Fruit fly (Drosophila melanogaster) whole organism, prepupa: Measurements from ENCODE around the gene CG11626.

Source experiments
- Blimp-1 ChIP-seq: fragments of 200-800 bp; sonication (Bioruptor generic); optimal IDR thresholded peaks from 3 replicates; lab custom pipeline; 2017; ENCODE audit warnings: missing biosample characterization, missing genetic modification characterization, mild to moderate bottlenecking, moderate library complexity, missing genetic modification reagents
- CG10631 ChIP-seq: fragments of 200-800 bp; sonication (Bioruptor generic); optimal IDR thresholded peaks from 2 replicates; lab custom pipeline; 2016; ENCODE audit warnings: missing biosample characterization, missing genetic modification characterization
- CG10669 ChIP-seq: fragments of 200-800 bp; sonication (Bioruptor generic); optimal IDR thresholded peaks from 3 replicates; lab custom pipeline; 2018; ENCODE audit warnings: missing biosample characterization, mild to moderate bottlenecking, missing genetic modification characterization, moderate library complexity
- CG11294 ChIP-seq: fragments of 200-800 bp; sonication (Bioruptor generic); IDR thresholded peaks from 2 replicates; pipeline ENCODE4 v1.3.6; 2022; ENCODE audit warnings: missing biosample characterization, missing genetic modification characterization
- CG1621 ChIP-seq: fragments of 200-800 bp; sonication (Bioruptor generic); optimal IDR thresholded peaks from 3 replicates; lab custom pipeline; 2018; ENCODE audit warnings: missing biosample characterization, mild to moderate bottlenecking, missing genetic modification characterization
- CG3032 ChIP-seq: fragments of 200-800 bp; optimal IDR thresholded peaks from 2 replicates; lab custom pipeline; 2019; ENCODE audit warnings: missing biosample characterization, mild to moderate bottlenecking, missing genetic modification characterization, moderate library complexity
- CG32006 ChIP-seq: fragments of 200-800 bp; sonication (Bioruptor generic); optimal IDR thresholded peaks from 3 replicates; lab custom pipeline; 2017; ENCODE audit warnings: missing biosample characterization, mild to moderate bottlenecking, missing genetic modification characterization
- CG4318 ChIP-seq: fragments of 200-800 bp; sonication (Bioruptor generic); optimal IDR thresholded peaks from 3 replicates; lab custom pipeline; 2017; ENCODE audit warnings: missing biosample characterization, mild to moderate bottlenecking, missing genetic modification characterization
- CG6163 ChIP-seq: fragments of 200-800 bp; sonication (Bioruptor generic); IDR thresholded peaks from 3 replicates; pipeline ENCODE4 v1.3.6; 2022; ENCODE audit warnings: missing biosample characterization, missing genetic modification characterization
- CG6276 ChIP-seq: fragments of 200-800 bp; sonication (Bioruptor generic); optimal IDR thresholded peaks from 2 replicates; lab custom pipeline; 2017; ENCODE audit warnings: missing biosample characterization, mild to moderate bottlenecking, missing genetic modification characterization
- CG6808 ChIP-seq: fragments of 200-800 bp; sonication (Bioruptor generic); optimal IDR thresholded peaks from 3 replicates; lab custom pipeline; 2017; ENCODE audit warnings: missing biosample characterization, missing genetic modification characterization, mild to moderate bottlenecking, moderate library complexity, missing genetic modification reagents
- CG8119 ChIP-seq: fragments of 200-800 bp; sonication (Bioruptor generic); IDR thresholded peaks from 3 replicates; pipeline ENCODE4 v1.3.6; 2022; ENCODE audit warnings: missing biosample characterization, missing genetic modification characterization
- Eip75B ChIP-seq: fragments of 200-800 bp; sonication (Bioruptor generic); optimal IDR thresholded peaks from 3 replicates; lab custom pipeline; 2016; ENCODE audit warnings: missing biosample characterization, missing genetic modification characterization
- Eip78C ChIP-seq: fragments of 200-800 bp; sonication (Bioruptor generic); peaks from one replicate; lab custom pipeline; 2016; ENCODE audit warnings: missing biosample characterization, missing genetic modification characterization
- Ets96B ChIP-seq: fragments of 200-800 bp; optimal IDR thresholded peaks from 2 replicates; lab custom pipeline; 2019; ENCODE audit warnings: missing biosample characterization, mild to moderate bottlenecking, missing genetic modification characterization, moderate library complexity
- Hr38 ChIP-seq: sonication (Bioruptor generic); optimal IDR thresholded peaks from 2 replicates; lab custom pipeline; 2016; ENCODE audit warnings: missing biosample characterization, missing genetic modification characterization
- Hr39 ChIP-seq: fragments of 200-800 bp; sonication (Bioruptor generic); optimal IDR thresholded peaks from 2 replicates; lab custom pipeline; 2016; ENCODE audit warnings: missing biosample characterization, missing genetic modification characterization
- Hr4 ChIP-seq: fragments of 200-800 bp; sonication (Bioruptor generic); optimal IDR thresholded peaks from 3 replicates; lab custom pipeline; 2016; ENCODE audit warnings: missing biosample characterization, missing genetic modification characterization
- Lpt ChIP-seq: fragments of 200-800 bp; sonication (Bioruptor generic); optimal IDR thresholded peaks from 3 replicates; lab custom pipeline; 2016; ENCODE audit warnings: missing biosample characterization, missing genetic modification characterization
- Smox ChIP-seq: fragments of 200-800 bp; sonication (Bioruptor generic); optimal IDR thresholded peaks from 3 replicates; lab custom pipeline; 2016; ENCODE audit warnings: missing biosample characterization, missing genetic modification characterization
- Sox14 ChIP-seq: fragments of 200-800 bp; sonication (Bioruptor generic); optimal IDR thresholded peaks from 3 replicates; lab custom pipeline; 2016; ENCODE audit warnings: missing biosample characterization, missing genetic modification characterization
- Sox15 ChIP-seq: fragments of 200-800 bp; sonication (Bioruptor generic); optimal IDR thresholded peaks from 3 replicates; lab custom pipeline; 2016; ENCODE audit warnings: missing biosample characterization, missing genetic modification characterization
- achi ChIP-seq: fragments of 200-800 bp; sonication (Bioruptor generic); optimal IDR thresholded peaks from 3 replicates; lab custom pipeline; 2016; ENCODE audit warnings: missing biosample characterization, missing genetic modification characterization
- dac ChIP-seq: fragments of 200-800 bp; sonication (Bioruptor generic); optimal IDR thresholded peaks from 2 replicates; lab custom pipeline; 2017; ENCODE audit warnings: missing biosample characterization, mild to moderate bottlenecking, missing genetic modification characterization
- dsx ChIP-seq: fragments of 200-800 bp; optimal IDR thresholded peaks from 3 replicates; lab custom pipeline; 2019; ENCODE audit warnings: missing biosample characterization, mild to moderate bottlenecking, missing genetic modification characterization, moderate library complexity; ENCODE audit not compliant: poor library complexity, severe bottlenecking
- eg ChIP-seq: fragments of 200-800 bp; sonication (Bioruptor generic); IDR thresholded peaks from 3 replicates; pipeline ENCODE4 v1.3.6; 2022; ENCODE audit warnings: missing biosample characterization, missing genetic modification characterization
- esn ChIP-seq: fragments of 200-800 bp; sonication (Bioruptor generic); optimal IDR thresholded peaks from 2 replicates; lab custom pipeline; 2016; ENCODE audit warnings: missing biosample characterization, mild to moderate bottlenecking, missing genetic modification characterization, moderate library complexity
- fd59A ChIP-seq: fragments of 200-800 bp; sonication (Bioruptor generic); optimal IDR thresholded peaks from 2 replicates; lab custom pipeline; 2017; ENCODE audit warnings: missing biosample characterization, mild to moderate bottlenecking, missing genetic modification characterization, missing genetic modification reagents
- fd85E ChIP-seq: fragments of 200-800 bp; sonication (Bioruptor generic); optimal IDR thresholded peaks from 3 replicates; lab custom pipeline; 2016; ENCODE audit warnings: missing biosample characterization, missing genetic modification characterization
- fkh ChIP-seq: fragments of 200-800 bp; sonication (Bioruptor generic); optimal IDR thresholded peaks from 3 replicates; lab custom pipeline; 2017; ENCODE audit warnings: missing biosample characterization, mild to moderate bottlenecking, missing genetic modification characterization, moderate library complexity
- pdm3 ChIP-seq: fragments of 200-800 bp; sonication (Bioruptor generic); optimal IDR thresholded peaks from 3 replicates; lab custom pipeline; 2016; ENCODE audit warnings: missing biosample characterization, missing genetic modification characterization
- salr ChIP-seq, 2 experiments: fragments of 200-800 bp; sonication (Bioruptor generic); optimal IDR thresholded peaks; 3 replicates each; lab custom pipeline; 2016 to 2018; ENCODE audit warnings: missing biosample characterization in 2 of 2, missing genetic modification characterization in 2 of 2, mild to moderate bottlenecking in 1 of 2
- ss ChIP-seq, 2 experiments: fragments of 200-800 bp; sonication (Bioruptor generic); optimal IDR thresholded peaks; 2 replicates in 1 of 2; 3 replicates in 1 of 2; lab custom pipeline; 2017 to 2018; ENCODE audit warnings: mild to moderate bottlenecking in 2 of 2, missing biosample characterization in 2 of 2, missing genetic modification characterization in 2 of 2, moderate library complexity in 1 of 2
- svp ChIP-seq: fragments of 200-800 bp; sonication (Bioruptor generic); peaks from one replicate; lab custom pipeline; 2016; ENCODE audit warnings: missing biosample characterization, missing genetic modification characterization
- topi ChIP-seq: fragments of 200-800 bp; sonication (Bioruptor generic); optimal IDR thresholded peaks from 3 replicates; lab custom pipeline; 2016; ENCODE audit warnings: missing biosample characterization, missing genetic modification characterization

CG11626 gene

DNA sequence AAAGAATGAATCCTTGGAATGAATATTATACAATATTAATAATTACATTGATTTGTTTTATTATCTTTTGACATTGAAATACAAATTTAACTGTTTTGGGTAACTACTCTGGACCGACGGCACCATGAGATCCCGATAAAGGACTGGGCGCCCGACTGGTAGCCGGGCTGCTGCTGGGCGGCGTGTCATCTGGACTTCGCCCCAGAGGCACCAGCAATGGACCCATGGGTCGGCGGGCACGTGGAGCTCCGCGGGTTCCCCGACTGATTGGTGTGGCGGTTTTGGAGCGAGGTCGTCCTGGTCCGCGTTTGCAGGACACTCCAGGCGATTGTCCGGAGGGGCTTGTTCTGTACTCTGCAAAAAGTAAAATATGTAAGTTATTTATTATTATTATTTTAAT, 39.6 kb upstream of the CG11626 start:
- TF ChIP-seq ss (GFP tag; optimal IDR thresholded peaks at IDR 0.05; lab: Kevin White, UChicago) (no peak), CG1621 (tag; lab: Kevin White, UChicago) (no peak), CG6276 (GFP tag; lab: Kevin White, UChicago) (no peak), CG6163 (GFP tag; lab: Robert Waterston, UW) (no peak), CG11294 (GFP tag; lab: Robert Waterston, UW) (no peak), fd59A (GFP tag; lab: Kevin White, UChicago) (no peak), CG6808 (GFP tag; lab: Kevin White, UChicago) (no peak), achi (GFP tag; lab: Kevin White, UChicago) (no peak), CG4318 (GFP tag; lab: Kevin White, UChicago) (no peak), Ets96B (tag; lab: Kevin White, UChicago) (no peak), salr (GFP tag; optimal IDR thresholded peaks at IDR 0.05; lab: Kevin White, UChicago) (no peak), CG10669 (no peak), pdm3 (GFP tag; lab: Kevin White, UChicago) (no peak)

DNA sequence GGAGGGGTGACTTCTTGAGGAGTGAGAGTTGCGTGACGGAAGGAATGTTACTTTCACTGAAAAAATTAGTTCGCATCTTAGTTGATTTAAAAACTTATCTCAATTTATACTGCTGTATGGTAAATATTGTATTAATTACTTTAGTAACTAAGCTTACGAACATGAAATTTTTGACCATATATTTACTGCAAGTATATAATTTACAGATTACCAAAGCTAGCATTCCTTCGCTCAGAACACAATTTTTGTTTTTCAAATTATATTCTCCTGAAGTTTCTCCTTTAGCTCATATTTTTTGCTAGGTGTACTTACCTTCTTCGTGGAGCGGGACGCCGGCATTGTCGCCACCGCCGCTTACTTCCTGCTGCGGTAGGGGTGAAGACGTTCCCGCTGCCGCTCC, 38.0 kb upstream of the CG11626 start:
- no peak for TF ChIP-seq fkh (GFP tag; lab: Kevin White, UChicago)
- TF ChIP-seq eg (GFP tag; lab: Robert Waterston, UW) = no peak
- no peak for TF ChIP-seq CG10631 (GFP tag; lab: Kevin White, UChicago)
- no peak for TF ChIP-seq dsx
- TF ChIP-seq CG6163 (GFP tag; lab: Robert Waterston, UW) = no peak
- no peak for TF ChIP-seq CG3032
- no peak for TF ChIP-seq Eip75B
- TF ChIP-seq Hr38 (GFP tag; lab: Kevin White, UChicago) = no peak
- peak; percentile 16 for TF ChIP-seq svp (GFP tag; lab: Kevin White, UChicago)
- TF ChIP-seq CG32006 (GFP tag; lab: Kevin White, UChicago) = no peak
- TF ChIP-seq Eip78C = peak; percentile 18
- TF ChIP-seq ss (GFP tag; optimal IDR thresholded peaks at IDR 0.05; lab: Kevin White, UChicago) = no peak
- TF ChIP-seq Blimp-1 (GFP tag; lab: Kevin White, UChicago) = no peak
- TF ChIP-seq achi (GFP tag; lab: Kevin White, UChicago) = no peak

DNA sequence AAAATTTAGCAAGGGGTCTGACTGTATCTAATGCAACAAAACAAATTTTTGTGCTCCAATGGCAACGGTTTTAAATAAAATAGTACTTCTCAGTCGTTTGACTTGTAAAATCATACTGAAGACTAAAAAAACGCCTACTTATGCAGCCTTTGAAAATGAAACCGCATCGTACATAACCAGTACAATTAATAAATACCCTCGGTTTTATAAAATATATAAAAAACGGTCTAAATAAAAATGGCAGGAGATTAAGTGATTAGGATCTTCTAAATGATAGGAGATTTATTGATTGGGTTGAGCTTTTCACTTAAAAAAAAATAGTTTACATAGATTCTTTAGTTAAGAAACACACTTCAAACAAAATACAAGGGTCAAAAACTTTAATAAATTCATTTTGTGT, 34.0 kb upstream of the CG11626 start, which contains the start of gene CG3581:
Gene CG3581 (minus strand): TSS at position 101 of the 400 bp plus-strand sequence.
- TF ChIP-seq CG8119 (no peak), Smox (GFP tag; lab: Kevin White, UChicago) (no peak)

DNA sequence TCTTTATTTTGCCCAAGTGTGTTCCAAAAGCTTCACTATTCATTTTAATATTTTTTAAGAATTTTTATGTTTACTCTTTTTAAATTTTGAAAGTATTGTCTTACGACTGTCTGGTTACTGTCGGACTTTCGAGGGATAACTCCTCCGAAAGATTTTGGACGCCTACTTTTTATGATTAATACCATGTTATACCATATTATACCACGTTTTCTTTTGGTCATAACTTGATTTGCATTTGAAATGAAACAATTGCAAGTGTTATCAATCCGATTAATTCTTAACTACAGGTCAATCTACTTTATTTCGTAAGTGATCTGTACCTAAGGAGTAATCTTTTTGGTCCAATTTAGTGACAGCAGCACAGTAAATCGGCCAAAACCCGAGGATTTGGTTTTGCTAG, 32.8 kb upstream of the CG11626 start, which contains the start of gene CG31404:
Gene CG31404 (minus strand): TSS at position 101 of the 400 bp plus-strand sequence.
- no peak for TF ChIP-seq Hr4
- TF ChIP-seq dac (GFP tag; lab: Kevin White, UChicago) = no peak
- no peak for TF ChIP-seq Hr39
- TF ChIP-seq Eip78C = no peak
- TF ChIP-seq Sox14 = no peak
- no peak for TF ChIP-seq CG8119
- no peak for TF ChIP-seq esn (GFP tag; lab: Kevin White, UChicago)
- TF ChIP-seq topi = no peak
- no peak for TF ChIP-seq Lpt
- no peak for TF ChIP-seq fd85E (GFP tag; lab: Kevin White, UChicago)
- TF ChIP-seq CG6276 (GFP tag; lab: Kevin White, UChicago) = no peak
- no peak for TF ChIP-seq ss (GFP tag; optimal IDR thresholded peaks at IDR 0.05; lab: Kevin White, UChicago)
- TF ChIP-seq Sox15 (GFP tag; lab: Kevin White, UChicago) = no peak

DNA sequence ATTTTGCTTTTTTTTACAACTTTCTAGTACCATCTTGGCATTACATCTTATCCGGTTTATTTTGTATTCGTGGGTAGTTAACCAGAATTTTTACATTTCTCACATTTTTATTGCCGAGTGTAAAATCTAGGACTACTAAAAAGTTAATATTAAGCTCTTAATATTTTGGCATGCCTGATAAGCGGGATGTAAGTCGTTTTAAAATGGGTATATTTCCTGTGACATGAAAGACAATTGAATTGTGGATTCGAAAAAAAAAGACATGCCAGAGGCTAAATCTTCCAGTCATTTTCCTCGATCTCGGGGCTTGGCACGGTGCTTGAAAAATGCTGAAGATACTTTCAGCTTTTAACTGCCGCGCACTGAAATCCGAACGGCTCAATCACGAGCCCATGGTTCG, 31.5 kb upstream of the CG11626 start, which contains the start of gene CG31245:
Gene CG31245 (minus strand): TSS at position 101 of the 400 bp plus-strand sequence.
- no peak for TF ChIP-seq CG6808 (GFP tag; lab: Kevin White, UChicago)
- no peak for TF ChIP-seq CG6163 (GFP tag; lab: Robert Waterston, UW)
